Worm (Caenorhabditis elegans) whole organism, L4 larva: Measurements from ENCODE around the gene C13C4.7.

ENCODE experiments used
- F26F4.8 ChIP-seq: fragments of 200-800 bp; sonication (Bioruptor generic); conservative IDR thresholded peaks from 2 replicates; pipeline ENCODE4 v1.3.6; 2022; ENCODE audit warnings: missing genetic modification characterization, missing compliant biosample characterization
- aha-1 ChIP-seq: fragments of 150-350 bp; peaks from one replicate; lab custom pipeline; 2014; ENCODE audit warnings: missing biosample characterization, missing genetic modification characterization
- attf-4 ChIP-seq: sonication (generic microtip); optimal IDR thresholded peaks from 3 replicates; lab custom pipeline; 2017; ENCODE audit warnings: missing biosample characterization, missing genetic modification characterization
- ceh-20 ChIP-seq: fragments of 200-800 bp; sonication (Bioruptor generic); IDR thresholded peaks from 2 replicates; pipeline ENCODE4 v1.3.6; 2022; ENCODE audit warnings: missing genetic modification reagents, missing genetic modification characterization, missing compliant biosample characterization
- ceh-82 ChIP-seq: sonication (generic microtip); optimal IDR thresholded peaks from 2 replicates; lab custom pipeline; 2017; ENCODE audit warnings: missing biosample characterization, missing genetic modification characterization
- lin-1 ChIP-seq: fragments of 200-800 bp; sonication (Bioruptor generic); IDR thresholded peaks from 2 replicates; pipeline ENCODE4 v1.3.6; 2022; ENCODE audit warnings: missing genetic modification reagents, missing genetic modification characterization, missing compliant biosample characterization
- madf-5 ChIP-seq, 2 experiments: fragments of 200-800 bp; sonication (Bioruptor generic); IDR thresholded peaks; 2 replicates each; pipeline ENCODE4 v1.3.6; 2022; ENCODE audit warnings: missing compliant biosample characterization in 2 of 2, missing genetic modification characterization in 2 of 2
- mdl-1 ChIP-seq, 2 experiments: fragments of 150-350 bp in 1 of 2; sonication (generic microtip) in 1 of 2; optimal IDR thresholded peaks; 2 replicates each; lab custom pipeline; 2014 to 2017; ENCODE audit warnings: missing biosample characterization in 2 of 2, missing genetic modification characterization in 2 of 2
- mep-1 ChIP-seq: fragments of 150-350 bp; sonication (generic microtip); optimal IDR thresholded peaks from 3 replicates; lab custom pipeline; 2014; ENCODE audit warnings: missing biosample characterization, missing genetic modification characterization
- nhr-11 ChIP-seq: fragments of 150-350 bp; optimal IDR thresholded peaks from 2 replicates; lab custom pipeline; 2014; ENCODE audit warnings: missing biosample characterization, missing genetic modification characterization
- rbr-2 ChIP-seq: sonication (generic microtip); optimal IDR thresholded peaks from 2 replicates; lab custom pipeline; 2016; ENCODE audit warnings: missing genotype, missing genetic modification characterization, missing compliant biosample characterization
- snpc-4 ChIP-seq: fragments of 150-350 bp; optimal IDR thresholded peaks from 2 replicates; lab custom pipeline; 2014; ENCODE audit warnings: missing biosample characterization, missing genetic modification characterization
- unc-62 ChIP-seq, 3 experiments: fragments of 150-350 bp in 1 of 3; sonication (generic microtip); optimal IDR thresholded peaks in 2 of 3; peaks in 1 of 3; 1 replicate in 1 of 3; 2 replicates in 2 of 3; lab custom pipeline; 2014 to 2017; ENCODE audit warnings: missing biosample characterization in 3 of 3, missing genetic modification characterization in 3 of 3, missing genetic modification reagents in 3 of 3, missing genotype in 1 of 3
- vab-7 ChIP-seq: fragments of 200-800 bp; sonication (Bioruptor generic); IDR thresholded peaks from 2 replicates; pipeline ENCODE4 v1.3.6; 2022; ENCODE audit warnings: missing genetic modification reagents, missing genetic modification characterization, missing compliant biosample characterization

DNA sequence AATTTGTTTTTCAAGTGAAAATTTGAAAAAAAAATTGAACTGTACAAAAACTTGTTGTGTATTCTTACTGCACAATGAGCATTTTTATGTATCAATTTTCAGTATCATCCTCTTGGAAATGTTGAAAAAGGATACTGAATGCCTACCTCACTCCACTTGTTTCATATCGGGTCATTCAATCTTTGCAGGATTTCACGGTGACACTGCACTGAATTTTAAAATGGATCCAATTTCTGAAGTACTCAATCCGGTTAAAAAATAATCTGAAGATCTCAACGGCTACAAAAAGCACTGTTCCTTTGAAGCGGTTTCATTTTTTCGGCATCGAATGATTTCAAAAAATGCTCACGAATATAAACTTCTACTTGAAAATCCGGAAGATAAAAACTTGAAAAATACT lies 17.7 kb upstream of the C13C4.7 start:
- TF ChIP-seq snpc-4 (tag; lab: Kevin White, UChicago), result no peak
- no peak for TF ChIP-seq madf-5 (GFP tag; IDR thresholded peaks at IDR 0.05; lab: Robert Waterston, UW)
- peak; percentile 93 for TF ChIP-seq aha-1 (tag; lab: Kevin White, UChicago)
- no peak for TF ChIP-seq ceh-82 (tag; lab: Kevin White, UChicago)
- no peak for TF ChIP-seq unc-62 (GFP tag; optimal IDR thresholded peaks at IDR 0.05 in 1 of 2; lab: Kevin White, UChicago)
- TF ChIP-seq unc-62 (tag; optimal IDR thresholded peaks at IDR 0.05; lab: Kevin White, UChicago), result no peak
- no peak for TF ChIP-seq nhr-11 (tag; lab: Kevin White, UChicago)
- TF ChIP-seq vab-7 (GFP tag; lab: Robert Waterston, UW), result no peak
- TF ChIP-seq attf-4 (tag; lab: Kevin White, UChicago), result no peak
- TF ChIP-seq mep-1, result no peak
- no peak for TF ChIP-seq rbr-2 (tag; lab: Kevin White, UChicago)
- no peak for TF ChIP-seq mdl-1 (tag; optimal IDR thresholded peaks at IDR 0.05; lab: Kevin White, UChicago)
- no peak for TF ChIP-seq ceh-20
- no peak for TF ChIP-seq lin-1
- no peak for TF ChIP-seq F26F4.8 (GFP tag; lab: Robert Waterston, UW)
